Worm (Caenorhabditis elegans) whole organism, young adult: ENCODE data around the gene B0303.16.
A peak's percentile ranks its signal among the peaks of the same experiment; 100 is the strongest.

Experiments
- C06A6.2 ChIP-seq: fragments of 200-800 bp; sonication (Bioruptor generic); conservative IDR thresholded peaks from 2 replicates; pipeline ENCODE4 v1.3.6; 2022; ENCODE audit warnings: missing genetic modification characterization, missing compliant biosample characterization
- F22D6.2 ChIP-seq: sonication (generic microtip); optimal IDR thresholded peaks from 2 replicates; lab custom pipeline; 2016; ENCODE audit warnings: mild to moderate bottlenecking, missing genetic modification characterization, missing compliant biosample characterization
- F52B5.7 ChIP-seq: sonication (generic microtip); optimal IDR thresholded peaks from 2 replicates; lab custom pipeline; 2016; ENCODE audit warnings: mild to moderate bottlenecking, missing genetic modification characterization, missing compliant biosample characterization
- F57A8.1 ChIP-seq: fragments of 200-800 bp; sonication (Bioruptor generic); optimal IDR thresholded peaks from 2 replicates; lab custom pipeline; 2018; ENCODE audit warnings: mild to moderate bottlenecking, missing genetic modification characterization, moderate library complexity, missing compliant biosample characterization
- K11D2.4 ChIP-seq: fragments of 200-800 bp; sonication (Bioruptor generic); IDR thresholded peaks from 2 replicates; pipeline ENCODE4 v1.3.6; 2022; ENCODE audit warnings: missing genetic modification reagents, missing genetic modification characterization, missing compliant biosample characterization
- K12H6.12 ChIP-seq: fragments of 200-800 bp; sonication (Bioruptor generic); optimal IDR thresholded peaks from 2 replicates; lab custom pipeline; 2018; ENCODE audit warnings: mild to moderate bottlenecking, missing genetic modification characterization, missing compliant biosample characterization
- Y67H2A.10 ChIP-seq: fragments of 200-800 bp; sonication (Bioruptor generic); conservative IDR thresholded peaks from 2 replicates; pipeline ENCODE4 v1.3.6; 2022; ENCODE audit warnings: missing genetic modification reagents, missing genetic modification characterization, missing compliant biosample characterization
- ZK185.1 ChIP-seq: sonication (generic microtip); optimal IDR thresholded peaks from 2 replicates; lab custom pipeline; 2016; ENCODE audit warnings: mild to moderate bottlenecking, missing genetic modification characterization, missing compliant biosample characterization; ENCODE audit not compliant: poor library complexity, severe bottlenecking
- ama-1 ChIP-seq, 3 experiments: fragments of 150-350 bp in 1 of 3; sonication (generic microtip) in 2 of 3; optimal IDR thresholded peaks; 2 replicates each; lab custom pipeline; 2014 to 2018; ENCODE audit warnings: missing biosample characterization in 2 of 3, missing genetic modification characterization in 2 of 3, missing genetic modification reagents in 2 of 3
- atf-7 ChIP-seq: sonication (generic microtip); optimal IDR thresholded peaks from 2 replicates; lab custom pipeline; 2017; ENCODE audit warnings: mild to moderate bottlenecking, missing genetic modification characterization, missing compliant biosample characterization
- bed-2 ChIP-seq: fragments of 200-800 bp; sonication (Bioruptor generic); IDR thresholded peaks from 2 replicates; pipeline ENCODE4 v1.3.6; 2022; ENCODE audit warnings: missing genetic modification reagents, missing genetic modification characterization, missing compliant biosample characterization
- ccch-3 ChIP-seq: fragments of 200-800 bp; sonication (Bioruptor generic); optimal IDR thresholded peaks from 2 replicates; lab custom pipeline; 2018; ENCODE audit warnings: mild to moderate bottlenecking, missing genetic modification characterization, missing compliant biosample characterization
- cebp-1 ChIP-seq, 2 experiments: fragments of 200-800 bp in 1 of 2; sonication (Bioruptor generic) in 1 of 2; sonication (generic microtip) in 1 of 2; IDR thresholded peaks in 1 of 2; optimal IDR thresholded peaks in 1 of 2; 2 replicates each; pipeline versions ENCODE4 v1.3.6 to Lab custom; 2017 to 2022; ENCODE audit warnings: missing compliant biosample characterization in 2 of 2, missing genetic modification characterization in 2 of 2, mild to moderate bottlenecking in 1 of 2, missing genetic modification reagents in 1 of 2, moderate library complexity in 1 of 2
- chd-7 ChIP-seq: sonication (generic microtip); optimal IDR thresholded peaks from 2 replicates; lab custom pipeline; 2016; ENCODE audit warnings: mild to moderate bottlenecking, missing genetic modification characterization, moderate library complexity, missing compliant biosample characterization
- dox-1 ChIP-seq: fragments of 200-800 bp; sonication (Bioruptor generic); IDR thresholded peaks from 2 replicates; pipeline ENCODE4 v1.3.6; 2022; ENCODE audit warnings: missing genetic modification reagents, missing genetic modification characterization, missing compliant biosample characterization
- egrh-3 ChIP-seq: fragments of 200-800 bp; sonication (Bioruptor generic); IDR thresholded peaks from 2 replicates; pipeline ENCODE4 v1.3.6; 2022; ENCODE audit warnings: missing genetic modification reagents, missing genetic modification characterization, missing compliant biosample characterization
- hlh-12 ChIP-seq: sonication (generic microtip); optimal IDR thresholded peaks from 2 replicates; lab custom pipeline; 2016; ENCODE audit warnings: missing genetic modification characterization, missing compliant biosample characterization
- hmg-1.2 ChIP-seq: fragments of 200-800 bp; sonication (Bioruptor generic); IDR thresholded peaks from 2 replicates; pipeline ENCODE4 v1.3.6; 2022; ENCODE audit warnings: missing genetic modification reagents, missing genetic modification characterization, missing compliant biosample characterization
- hsf-1 ChIP-seq: fragments of 200-800 bp; sonication (Bioruptor generic); IDR thresholded peaks from 2 replicates; pipeline ENCODE4 v1.3.6; 2022; ENCODE audit warnings: missing genetic modification reagents, missing genetic modification characterization, missing compliant biosample characterization
- lag-1 ChIP-seq: fragments of 200-800 bp; sonication (Bioruptor generic); IDR thresholded peaks from 2 replicates; pipeline ENCODE4 v1.3.6; 2022; ENCODE audit warnings: missing genetic modification reagents, missing genetic modification characterization, missing compliant biosample characterization
- lin-40 ChIP-seq: sonication (generic microtip); optimal IDR thresholded peaks from 2 replicates; lab custom pipeline; 2016; ENCODE audit warnings: missing genetic modification characterization, mild to moderate bottlenecking, missing compliant biosample characterization, missing genotype, missing genetic modification reagents
- madf-10 ChIP-seq: sonication (generic microtip); optimal IDR thresholded peaks from 2 replicates; lab custom pipeline; 2016; ENCODE audit warnings: mild to moderate bottlenecking, missing genetic modification characterization, missing compliant biosample characterization
- madf-6 ChIP-seq: fragments of 200-800 bp; sonication (Bioruptor generic); IDR thresholded peaks from 2 replicates; pipeline ENCODE4 v1.3.6; 2022; ENCODE audit warnings: missing genetic modification reagents, missing genetic modification characterization, missing compliant biosample characterization
- madf-8 ChIP-seq: fragments of 200-800 bp; sonication (Bioruptor generic); conservative IDR thresholded peaks from 2 replicates; pipeline ENCODE4 v1.3.6; 2022; ENCODE audit warnings: missing genetic modification reagents, missing genetic modification characterization, missing compliant biosample characterization
- mcd-1 ChIP-seq: fragments of 200-800 bp; sonication (Bioruptor generic); IDR thresholded peaks from 2 replicates; pipeline ENCODE4 v1.3.6; 2022; ENCODE audit warnings: missing genetic modification reagents, missing genetic modification characterization, missing compliant biosample characterization
- nhr-80 ChIP-seq: sonication (generic microtip); optimal IDR thresholded peaks from 2 replicates; lab custom pipeline; 2016; ENCODE audit warnings: missing genetic modification characterization, missing compliant biosample characterization
- nhr-90 ChIP-seq: sonication (generic microtip); optimal IDR thresholded peaks from 2 replicates; lab custom pipeline; 2016; ENCODE audit warnings: missing genotype, mild to moderate bottlenecking, missing genetic modification characterization, missing compliant biosample characterization
- pha-4 ChIP-seq: fragments of 150-350 bp; sonication (generic microtip); optimal IDR thresholded peaks from 2 replicates; lab custom pipeline; 2014; ENCODE audit warnings: missing biosample characterization, missing genetic modification reagents, missing genetic modification characterization
- snpc-4 ChIP-seq, 5 experiments: fragments of 150-350 bp in 1 of 5; sonication (generic microtip) in 4 of 5; optimal IDR thresholded peaks; 2 replicates each; lab custom pipeline; 2014 to 2018; ENCODE audit warnings: missing genetic modification characterization in 5 of 5, missing biosample characterization in 3 of 5, antibody characterized with exemption in 2 of 5, mild to moderate bottlenecking in 2 of 5, missing compliant biosample characterization in 2 of 5, missing genotype in 2 of 5, moderate library complexity in 2 of 5, missing genetic modification reagents in 1 of 5
- unc-130 ChIP-seq: sonication (generic microtip); optimal IDR thresholded peaks from 2 replicates; lab custom pipeline; 2016; ENCODE audit warnings: missing genetic modification reagents, missing genetic modification characterization, missing compliant biosample characterization
- unc-62 ChIP-seq: fragments of 150-350 bp; optimal IDR thresholded peaks from 2 replicates; lab custom pipeline; 2014; ENCODE audit warnings: missing biosample characterization, missing genetic modification reagents, missing genetic modification characterization
- zfh-2 ChIP-seq: fragments of 200-800 bp; sonication (Bioruptor generic); conservative IDR thresholded peaks from 2 replicates; pipeline ENCODE4 v1.3.6; 2022; ENCODE audit warnings: missing genetic modification reagents, missing genetic modification characterization, missing compliant biosample characterization
- zim-3 ChIP-seq: sonication (generic microtip); optimal IDR thresholded peaks from 2 replicates; lab custom pipeline; 2017; ENCODE audit warnings: mild to moderate bottlenecking, missing genetic modification characterization, moderate library complexity, missing compliant biosample characterization
- ztf-28 ChIP-seq: fragments of 200-800 bp; sonication (Bioruptor generic); IDR thresholded peaks from 2 replicates; pipeline ENCODE4 v1.3.6; 2022; ENCODE audit warnings: missing genetic modification reagents, missing genetic modification characterization, missing compliant biosample characterization
- ztf-3 ChIP-seq: fragments of 200-800 bp; sonication (Bioruptor generic); optimal IDR thresholded peaks from 2 replicates; lab custom pipeline; 2018; ENCODE audit warnings: mild to moderate bottlenecking, missing genetic modification characterization, missing compliant biosample characterization

B0303.16 gene

DNA sequence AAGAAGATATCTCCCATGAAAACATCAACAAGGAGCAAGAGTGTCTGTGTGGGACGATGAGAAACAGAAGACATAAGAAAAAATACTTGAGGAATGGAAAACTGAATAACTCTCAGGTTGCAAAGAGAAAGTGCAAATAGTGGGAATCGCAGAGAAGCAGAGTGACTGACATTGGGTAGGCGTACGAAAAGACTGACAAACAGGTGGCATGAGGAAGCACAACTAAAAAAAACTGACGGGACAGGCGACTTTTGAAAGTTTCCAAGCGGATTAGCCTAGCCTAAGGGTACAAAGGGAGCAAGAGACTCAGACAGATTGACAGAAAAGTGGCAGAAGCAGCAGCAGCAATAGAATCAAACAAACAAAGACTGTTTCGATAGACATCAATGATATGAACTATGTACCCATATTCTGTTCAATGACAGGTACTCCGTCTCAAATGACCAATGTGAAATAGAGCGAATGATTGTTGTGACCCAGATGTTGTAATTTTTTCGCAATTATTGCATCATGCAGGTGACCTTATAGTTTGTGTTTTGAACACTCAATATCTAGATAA lies 29.5 kb downstream of the B0303.16 start:
- TF ChIP-seq mcd-1 (GFP tag; lab: Robert Waterston, UW) (no peak), K11D2.4 (GFP tag; lab: Robert Waterston, UW) (0 out of 2 replicates have a peak, but pooled peaks have one; percentile 58), atf-7 (tag; lab: Kevin White, UChicago) (no peak), nhr-80 (tag; lab: Kevin White, UChicago) (peak; percentile 66), F52B5.7 (tag; lab: Kevin White, UChicago) (no peak), ztf-28 (GFP tag; lab: Robert Waterston, UW) (no peak), dox-1 (peak; percentile 47; the same call in 1 of the 2 replicates), snpc-4 (GFP tag; optimal IDR thresholded peaks at IDR 0.05; lab: Kevin White, UChicago) (no peak), snpc-4 (tag; optimal IDR thresholded peaks at IDR 0.05; lab: Kevin White, UChicago) (peak in 1 of 4 experiments; percentile 1), K12H6.12 (tag; lab: Kevin White, UChicago) (peak; percentile 25), unc-62 (peak; percentile 69), unc-130 (no peak), Y67H2A.10 (GFP tag; lab: Robert Waterston, UW) (no peak), egrh-3 (GFP tag; lab: Robert Waterston, UW) (no peak), zim-3 (tag; lab: Kevin White, UChicago) (no peak), nhr-90 (tag; lab: Kevin White, UChicago) (no peak), pha-4 (tag; lab: Kevin White, UChicago) (no peak), madf-8 (GFP tag; lab: Robert Waterston, UW) (no peak), ccch-3 (GFP tag; lab: Kevin White, UChicago) (no peak), hsf-1 (GFP tag; lab: Robert Waterston, UW) (no peak), ZK185.1 (tag; lab: Kevin White, UChicago) (no peak), zfh-2 (GFP tag; lab: Robert Waterston, UW) (no peak), chd-7 (tag; lab: Kevin White, UChicago) (no peak), hlh-12 (no peak), hmg-1.2 (peak; percentile 45), lag-1 (GFP tag; lab: Robert Waterston, UW) (no peak), C06A6.2 (GFP tag; lab: Robert Waterston, UW) (0 out of 2 replicates have a peak, but pooled peaks have one; percentile 13), madf-6 (GFP tag; lab: Robert Waterston, UW) (peak; percentile 41; the same call in 1 of the 2 replicates), cebp-1 (GFP tag; IDR thresholded peaks at IDR 0.05; lab: Robert Waterston, UW) (no peak), cebp-1 (tag; optimal IDR thresholded peaks at IDR 0.05; lab: Kevin White, UChicago) (peak; percentile 55), bed-2 (no peak), lin-40 (tag; lab: Kevin White, UChicago) (peak; percentile 8), ama-1 (optimal IDR thresholded peaks at IDR 0.05; lab: Kevin White, UChicago) (no peak), ama-1 (GFP tag; optimal IDR thresholded peaks at IDR 0.05; lab: Kevin White, UChicago) (no peak), F57A8.1 (no peak), F22D6.2 (tag; lab: Kevin White, UChicago) (peak; percentile 8), ztf-3 (GFP tag; lab: Kevin White, UChicago) (no peak)

- TF ChIP-seq madf-6 (GFP tag; lab: Robert Waterston, UW) (0 out of 2 replicates have a peak, but pooled peaks have one; percentile 10), madf-10 (tag; lab: Kevin White, UChicago) (no peak)
Measured at ce11 chrIII:8737391-8737790, 32.5 kb downstream of the B0303.16 start.
